Worm (Caenorhabditis elegans) whole organism, L1 larva: ENCODE data around the gene R05D3.9.

Experiments used
- C16A3.4 ChIP-seq: fragments of 150-350 bp; optimal IDR thresholded peaks from 2 replicates; lab custom pipeline; 2014; ENCODE audit warnings: missing biosample characterization, missing genetic modification characterization
- C34B4.2 ChIP-seq: sonication (generic microtip); optimal IDR thresholded peaks from 2 replicates; lab custom pipeline; 2017; ENCODE audit warnings: mild to moderate bottlenecking, missing genetic modification characterization, missing compliant biosample characterization
- F16B12.6 ChIP-seq: fragments of 150-350 bp; optimal IDR thresholded peaks from 2 replicates; lab custom pipeline; 2014; ENCODE audit warnings: missing biosample characterization, missing genetic modification characterization
- aha-1 ChIP-seq: fragments of 150-350 bp; optimal IDR thresholded peaks from 2 replicates; lab custom pipeline; 2014; ENCODE audit warnings: missing biosample characterization, missing genetic modification characterization
- alr-1 ChIP-seq: fragments of 200-800 bp; sonication (Bioruptor generic); optimal IDR thresholded peaks from 2 replicates; lab custom pipeline; 2018; ENCODE audit warnings: borderline replicate concordance, mild to moderate bottlenecking, missing genetic modification characterization, missing compliant biosample characterization
- aly-2 ChIP-seq: fragments of 150-350 bp; optimal IDR thresholded peaks from 2 replicates; lab custom pipeline; 2014; ENCODE audit warnings: missing biosample characterization, missing genetic modification characterization
- ama-1 ChIP-seq: fragments of 150-350 bp; optimal IDR thresholded peaks from 2 replicates; lab custom pipeline; 2014
- blmp-1 ChIP-seq: fragments of 150-350 bp; optimal IDR thresholded peaks from 2 replicates; lab custom pipeline; 2014; ENCODE audit warnings: missing biosample characterization, missing genetic modification characterization
- ceh-63 ChIP-seq: fragments of 200-800 bp; sonication (Bioruptor generic); optimal IDR thresholded peaks from 2 replicates; lab custom pipeline; 2018; ENCODE audit warnings: mild to moderate bottlenecking, missing genetic modification characterization, missing compliant biosample characterization
- ceh-8 ChIP-seq: fragments of 200-800 bp; sonication (Bioruptor generic); optimal IDR thresholded peaks from 2 replicates; lab custom pipeline; 2018; ENCODE audit warnings: mild to moderate bottlenecking, missing genetic modification characterization, moderate library complexity, missing compliant biosample characterization
- ceh-90 ChIP-seq: sonication (generic microtip); optimal IDR thresholded peaks from 2 replicates; lab custom pipeline; 2016; ENCODE audit warnings: missing genetic modification characterization, missing compliant biosample characterization
- ces-1 ChIP-seq: fragments of 150-350 bp; optimal IDR thresholded peaks from 2 replicates; lab custom pipeline; 2014; ENCODE audit warnings: missing biosample characterization, missing genetic modification reagents, missing genetic modification characterization
- dsc-1 ChIP-seq: sonication (generic microtip); optimal IDR thresholded peaks from 2 replicates; lab custom pipeline; 2016; ENCODE audit warnings: mild to moderate bottlenecking, missing genetic modification characterization, missing compliant biosample characterization
- egl-27 ChIP-seq, 2 experiments: fragments of 150-350 bp in 1 of 2; sonication (generic microtip); optimal IDR thresholded peaks; 3 replicates each; lab custom pipeline; 2017 to 2018; ENCODE audit warnings: missing biosample characterization in 2 of 2, missing genetic modification characterization in 2 of 2, missing genetic modification reagents in 2 of 2
- elt-2 ChIP-seq: sonication (generic microtip); optimal IDR thresholded peaks from 2 replicates; lab custom pipeline; 2016; ENCODE audit warnings: missing genetic modification characterization, mild to moderate bottlenecking, inconsistent platforms, missing compliant biosample characterization, missing genetic modification reagents
- elt-3 ChIP-seq, 6 experiments: fragments of 150-350 bp in 1 of 6; sonication (generic microtip); optimal IDR thresholded peaks; 2 replicates each; lab custom pipeline; 2017 to 2018; ENCODE audit warnings: missing biosample characterization in 6 of 6, missing genetic modification characterization in 6 of 6, inconsistent platforms in 1 of 6
- ets-5 ChIP-seq: fragments of 200-800 bp; sonication (Bioruptor generic); IDR thresholded peaks from 2 replicates; pipeline ENCODE4 v1.3.6; 2022; ENCODE audit warnings: missing genetic modification characterization, missing compliant biosample characterization
- fkh-10 ChIP-seq: sonication (generic microtip); optimal IDR thresholded peaks from 2 replicates; lab custom pipeline; 2017; ENCODE audit warnings: missing biosample characterization, missing genetic modification reagents, missing genetic modification characterization
- fkh-8 ChIP-seq: sonication (generic microtip); optimal IDR thresholded peaks from 2 replicates; lab custom pipeline; 2016; ENCODE audit warnings: mild to moderate bottlenecking, missing genetic modification characterization, missing compliant biosample characterization
- grh-1 ChIP-seq: fragments of 200-800 bp; sonication (Bioruptor generic); IDR thresholded peaks from 2 replicates; pipeline ENCODE4 v1.3.6; 2022; ENCODE audit warnings: missing genetic modification reagents, missing genetic modification characterization, missing compliant biosample characterization
- hlh-17 ChIP-seq: fragments of 200-800 bp; sonication (Bioruptor generic); optimal IDR thresholded peaks from 2 replicates; lab custom pipeline; 2018; ENCODE audit warnings: missing genetic modification characterization, mild to moderate bottlenecking, missing compliant biosample characterization, moderate library complexity, borderline replicate concordance
- hlh-4 ChIP-seq: sonication (generic microtip); optimal IDR thresholded peaks from 2 replicates; lab custom pipeline; 2016; ENCODE audit warnings: mild to moderate bottlenecking, missing genetic modification characterization, missing compliant biosample characterization
- hpl-2 ChIP-seq: fragments of 150-350 bp; optimal IDR thresholded peaks from 2 replicates; lab custom pipeline; 2014; ENCODE audit warnings: missing biosample characterization, missing genetic modification reagents, missing genetic modification characterization
- isw-1 ChIP-seq: fragments of 200-800 bp; sonication (Bioruptor generic); IDR thresholded peaks from 2 replicates; pipeline ENCODE4 v1.3.6; 2022; ENCODE audit warnings: missing genetic modification characterization, missing compliant biosample characterization
- lin-14 ChIP-seq: fragments of 200-800 bp; sonication (Bioruptor generic); optimal IDR thresholded peaks from 2 replicates; lab custom pipeline; 2018; ENCODE audit warnings: mild to moderate bottlenecking, missing genetic modification characterization, moderate library complexity, missing compliant biosample characterization
- lin-39 ChIP-seq: fragments of 150-350 bp; optimal IDR thresholded peaks from 2 replicates; lab custom pipeline; 2014; ENCODE audit warnings: missing biosample characterization, missing genetic modification reagents, missing genetic modification characterization
- lsy-2 ChIP-seq, 2 experiments: fragments of 150-350 bp; optimal IDR thresholded peaks; 2 replicates each; lab custom pipeline; 2014; ENCODE audit warnings: missing biosample characterization in 2 of 2, missing genetic modification characterization in 2 of 2
- mab-9 ChIP-seq: fragments of 200-800 bp; sonication (Bioruptor generic); IDR thresholded peaks from 2 replicates; pipeline ENCODE4 v1.3.6; 2022; ENCODE audit warnings: missing genetic modification reagents, missing genetic modification characterization, missing compliant biosample characterization
- mdl-1 ChIP-seq, 2 experiments: fragments of 150-350 bp; optimal IDR thresholded peaks; 2 replicates each; lab custom pipeline; 2014 to 2017; ENCODE audit warnings: missing biosample characterization in 2 of 2, missing genetic modification characterization in 2 of 2, inconsistent platforms in 1 of 2
- nhr-11 ChIP-seq: fragments of 150-350 bp; optimal IDR thresholded peaks from 2 replicates; lab custom pipeline; 2014; ENCODE audit warnings: missing biosample characterization, missing genetic modification characterization
- nhr-12 ChIP-seq: sonication (generic microtip); optimal IDR thresholded peaks from 2 replicates; lab custom pipeline; 2017; ENCODE audit warnings: missing biosample characterization, missing genetic modification characterization
- nhr-20 ChIP-seq: sonication (generic microtip); optimal IDR thresholded peaks from 2 replicates; lab custom pipeline; 2016; ENCODE audit warnings: mild to moderate bottlenecking, missing genetic modification characterization, missing compliant biosample characterization
- nhr-237 ChIP-seq: fragments of 150-350 bp; optimal IDR thresholded peaks from 2 replicates; lab custom pipeline; 2014; ENCODE audit warnings: missing biosample characterization, missing genetic modification characterization
- nhr-28 ChIP-seq: fragments of 150-350 bp; optimal IDR thresholded peaks from 2 replicates; lab custom pipeline; 2014; ENCODE audit warnings: missing biosample characterization, missing genetic modification characterization
- nhr-71 ChIP-seq: sonication (generic microtip); optimal IDR thresholded peaks from 2 replicates; lab custom pipeline; 2016; ENCODE audit warnings: mild to moderate bottlenecking, missing genetic modification characterization, moderate library complexity, missing compliant biosample characterization
- nhr-76 ChIP-seq: sonication (generic microtip); optimal IDR thresholded peaks from 2 replicates; lab custom pipeline; 2017; ENCODE audit warnings: missing biosample characterization, missing genetic modification characterization
- nhr-77 ChIP-seq: fragments of 150-350 bp; optimal IDR thresholded peaks from 2 replicates; lab custom pipeline; 2014; ENCODE audit warnings: missing biosample characterization, missing genetic modification characterization
- nhr-90 ChIP-seq: sonication (generic microtip); optimal IDR thresholded peaks from 2 replicates; lab custom pipeline; 2016; ENCODE audit warnings: mild to moderate bottlenecking, missing genetic modification characterization, missing compliant biosample characterization; ENCODE audit not compliant: poor library complexity
- pag-3 ChIP-seq: sonication (generic microtip); optimal IDR thresholded peaks from 2 replicates; lab custom pipeline; 2017; ENCODE audit warnings: missing genetic modification characterization, mild to moderate bottlenecking, missing compliant biosample characterization, antibody characterized with exemption, borderline replicate concordance; ENCODE audit not compliant: insufficient read depth
- pax-3 ChIP-seq: fragments of 200-800 bp; sonication (Bioruptor generic); optimal IDR thresholded peaks from 2 replicates; lab custom pipeline; 2018; ENCODE audit warnings: mild to moderate bottlenecking, missing genetic modification characterization, moderate library complexity, missing compliant biosample characterization
- pqm-1 ChIP-seq: sonication (generic microtip); optimal IDR thresholded peaks from 3 replicates; lab custom pipeline; 2017; ENCODE audit warnings: missing biosample characterization, missing genetic modification characterization
- rnt-1 ChIP-seq: sonication (generic microtip); optimal IDR thresholded peaks from 2 replicates; lab custom pipeline; 2016; ENCODE audit warnings: mild to moderate bottlenecking, missing genetic modification characterization, moderate library complexity, missing compliant biosample characterization
- skn-1 ChIP-seq: fragments of 150-350 bp; optimal IDR thresholded peaks from 2 replicates; lab custom pipeline; 2014; ENCODE audit warnings: missing biosample characterization, missing genetic modification characterization
- snpc-4 ChIP-seq: fragments of 150-350 bp; optimal IDR thresholded peaks from 2 replicates; lab custom pipeline; 2014; ENCODE audit warnings: missing biosample characterization, missing genetic modification characterization
- snu-23 ChIP-seq: sonication (generic microtip); optimal IDR thresholded peaks from 2 replicates; lab custom pipeline; 2016; ENCODE audit warnings: missing genetic modification characterization, missing compliant biosample characterization
- sup-37 ChIP-seq: fragments of 200-800 bp; sonication (Bioruptor generic); optimal IDR thresholded peaks from 2 replicates; lab custom pipeline; 2018; ENCODE audit warnings: mild to moderate bottlenecking, missing genetic modification characterization, missing compliant biosample characterization
- swsn-7 ChIP-seq: sonication (generic microtip); optimal IDR thresholded peaks from 2 replicates; lab custom pipeline; 2016; ENCODE audit warnings: missing genetic modification characterization, missing compliant biosample characterization
- unc-130 ChIP-seq: fragments of 150-350 bp; optimal IDR thresholded peaks from 2 replicates; lab custom pipeline; 2017; ENCODE audit warnings: missing biosample characterization, missing genetic modification characterization, inconsistent platforms
- unc-30 ChIP-seq: sonication (generic microtip); optimal IDR thresholded peaks from 2 replicates; lab custom pipeline; 2017; ENCODE audit warnings: missing biosample characterization, missing genetic modification characterization
- vab-15 ChIP-seq: sonication (generic microtip); optimal IDR thresholded peaks from 2 replicates; lab custom pipeline; 2017; ENCODE audit warnings: missing genotype, mild to moderate bottlenecking, missing genetic modification characterization, missing compliant biosample characterization
- xbp-1 ChIP-seq: sonication (generic microtip); optimal IDR thresholded peaks from 2 replicates; lab custom pipeline; 2016; ENCODE audit warnings: missing genetic modification characterization, missing compliant biosample characterization

The R05D3.9 gene

DNA sequence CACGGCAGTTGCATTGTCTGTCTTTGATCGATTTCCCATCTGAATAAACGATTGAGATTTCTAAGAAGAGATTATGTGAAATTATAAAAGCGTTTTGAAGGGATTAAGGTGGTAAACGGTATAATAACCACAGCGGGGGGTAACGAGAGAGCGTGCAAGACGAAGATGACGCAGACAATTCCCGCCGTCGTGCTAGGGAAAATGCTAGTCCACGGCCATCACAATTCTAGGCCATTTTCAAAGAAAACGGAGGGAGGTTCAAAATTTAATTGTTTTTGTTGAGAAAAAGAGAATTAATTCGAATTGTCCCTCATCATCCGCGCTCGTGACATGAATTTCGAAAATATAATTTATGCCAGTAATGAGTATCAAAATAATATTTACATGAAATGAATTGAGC, 49.4 kb downstream of the R05D3.9 start, which contains the start of gene F10E9.11 (continued):
- TF ChIP-seq rnt-1 (tag; lab: Kevin White, UChicago), result peak; percentile 98
- TF ChIP-seq C16A3.4 (tag; lab: Kevin White, UChicago), result peak; percentile 81
- no peak for TF ChIP-seq hlh-4
- TF ChIP-seq snu-23 (GFP tag; lab: Kevin White, UChicago), result peak; percentile 91
- TF ChIP-seq ceh-90 (tag; lab: Kevin White, UChicago), result peak; percentile 92
- TF ChIP-seq mab-9 (GFP tag; lab: Robert Waterston, UW), result no peak
- TF ChIP-seq nhr-77 (tag; lab: Kevin White, UChicago), result peak; percentile 36
- TF ChIP-seq lsy-2 (tag; optimal IDR thresholded peaks at IDR 0.05; lab: Kevin White, UChicago), result peak; percentile 88 to 92
- no peak for TF ChIP-seq egl-27 (tag; optimal IDR thresholded peaks at IDR 0.05; lab: Kevin White, UChicago)
- peak; percentile 92 for TF ChIP-seq dsc-1 (tag; lab: Kevin White, UChicago)
- no peak for TF ChIP-seq alr-1 (tag; lab: Kevin White, UChicago)
- no peak for TF ChIP-seq sup-37
- TF ChIP-seq F16B12.6 (tag; lab: Kevin White, UChicago), result peak; percentile 67
- TF ChIP-seq fkh-8 (tag; lab: Kevin White, UChicago), result peak; percentile 86
- peak; percentile 51 for TF ChIP-seq snpc-4
- peak; percentile 69 for TF ChIP-seq blmp-1 (tag; lab: Kevin White, UChicago)
- TF ChIP-seq nhr-90, result peak; percentile 93
- TF ChIP-seq unc-130 (tag; lab: Kevin White, UChicago), result peak; percentile 74
- no peak for TF ChIP-seq hpl-2 (GFP tag; lab: Kevin White, UChicago)
- peak; percentile 93 for TF ChIP-seq nhr-71 (tag; lab: Kevin White, UChicago)
- peak; percentile 85 for TF ChIP-seq lin-14
- no peak for TF ChIP-seq aha-1
- no peak for TF ChIP-seq ets-5 (GFP tag; lab: Robert Waterston, UW)
- TF ChIP-seq ama-1 (lab: Kevin White, UChicago), result peak; percentile 62
- TF ChIP-seq nhr-237 (tag; lab: Kevin White, UChicago), result peak; percentile 2
- no peak for TF ChIP-seq ceh-63 (GFP tag; lab: Kevin White, UChicago)
- TF ChIP-seq unc-30, result no peak
- peak; percentile 85 for TF ChIP-seq xbp-1 (tag; lab: Kevin White, UChicago)
- peak; percentile 76 for TF ChIP-seq isw-1 (GFP tag; lab: Robert Waterston, UW)
- peak; percentile 26 for TF ChIP-seq fkh-10
- TF ChIP-seq swsn-7, result peak; percentile 85
- TF ChIP-seq nhr-11 (tag; lab: Kevin White, UChicago), result no peak
- TF ChIP-seq grh-1 (GFP tag; lab: Robert Waterston, UW), result no peak; the same call in 1 of the 2 replicates
- peak in 3 of 6 experiments; percentile 25 to 52 (median 28) for TF ChIP-seq elt-3 (tag; optimal IDR thresholded peaks at IDR 0.05; lab: Kevin White, UChicago)
- peak; percentile 76 for TF ChIP-seq skn-1
- TF ChIP-seq ces-1, result no peak
- peak; percentile 85 for TF ChIP-seq vab-15 (tag; lab: Kevin White, UChicago)
- TF ChIP-seq aly-2 (tag; lab: Kevin White, UChicago), result no peak
- TF ChIP-seq elt-2 (tag; lab: Kevin White, UChicago), result peak; percentile 9
- no peak for TF ChIP-seq pag-3
- TF ChIP-seq pax-3 (tag; lab: Kevin White, UChicago), result peak; percentile 88
- TF ChIP-seq mdl-1 (tag; optimal IDR thresholded peaks at IDR 0.05; lab: Kevin White, UChicago), result peak in 1 of 2 experiments; percentile 62
- TF ChIP-seq nhr-28 (tag; lab: Kevin White, UChicago), result no peak
- no peak for TF ChIP-seq nhr-12 (tag; lab: Kevin White, UChicago)
- no peak for TF ChIP-seq nhr-76
- peak; percentile 45 for TF ChIP-seq ceh-8 (GFP tag; lab: Kevin White, UChicago)
- TF ChIP-seq hlh-17 (GFP tag; lab: Kevin White, UChicago), result no peak
- TF ChIP-seq nhr-20 (tag; lab: Kevin White, UChicago), result peak; percentile 86
- peak; percentile 49 for TF ChIP-seq lin-39
- no peak for TF ChIP-seq pqm-1 (tag; lab: Kevin White, UChicago)
- no peak for TF ChIP-seq C34B4.2 (tag; lab: Kevin White, UChicago)
